Fruit fly (Drosophila melanogaster) whole organism, embryonic: ENCODE results near the gene CG11791.

Experiments used
- Asciz ChIP-seq: fragments of 200-800 bp; sonication (Bioruptor generic); optimal IDR thresholded peaks from 2 replicates; lab custom pipeline; 2017; ENCODE audit warnings: missing biosample characterization, mild to moderate bottlenecking, missing genetic modification characterization, missing genetic modification reagents
- B-H2 ChIP-seq: fragments of 200-800 bp; sonication (Bioruptor generic); optimal IDR thresholded peaks from 2 replicates; lab custom pipeline; 2018; ENCODE audit warnings: missing biosample characterization, mild to moderate bottlenecking, missing genetic modification characterization
- Bteb2 ChIP-seq: fragments of 200-800 bp; sonication (Bioruptor generic); optimal IDR thresholded peaks from 2 replicates; lab custom pipeline; 2016; ENCODE audit warnings: missing biosample characterization, missing genetic modification characterization
- CG11504 ChIP-seq: fragments of 200-800 bp; sonication (Bioruptor generic); optimal IDR thresholded peaks from 3 replicates; lab custom pipeline; 2019; ENCODE audit warnings: missing biosample characterization, mild to moderate bottlenecking, missing genetic modification characterization, moderate library complexity
- CG12071 ChIP-seq: fragments of 200-800 bp; sonication (Bioruptor generic); optimal IDR thresholded peaks from 3 replicates; lab custom pipeline; 2018; ENCODE audit warnings: missing biosample characterization, mild to moderate bottlenecking, missing genetic modification characterization
- CG1603 ChIP-seq: fragments of 200-800 bp; sonication (Bioruptor generic); optimal IDR thresholded peaks from 2 replicates; lab custom pipeline; 2019; ENCODE audit warnings: missing biosample characterization, mild to moderate bottlenecking, missing genetic modification characterization, moderate library complexity
- CG17186 ChIP-seq: fragments of 200-800 bp; sonication (Bioruptor generic); optimal IDR thresholded peaks from 3 replicates; lab custom pipeline; 2017; ENCODE audit warnings: missing biosample characterization, missing genetic modification reagents, missing genetic modification characterization
- CG17328 ChIP-seq: fragments of 200-800 bp; sonication (Bioruptor generic); IDR thresholded peaks from 2 replicates; pipeline ENCODE4 v1.3.6; 2022; ENCODE audit warnings: missing biosample characterization, missing genetic modification characterization
- CG30431 ChIP-seq: fragments of 200-800 bp; sonication (Bioruptor generic); optimal IDR thresholded peaks from 2 replicates; lab custom pipeline; 2017; ENCODE audit warnings: missing biosample characterization, missing genetic modification characterization
- CG42726 ChIP-seq: fragments of 200-800 bp; sonication (Bioruptor generic); IDR thresholded peaks from 2 replicates; pipeline ENCODE4 v1.3.6; 2022; ENCODE audit warnings: missing biosample characterization, missing genetic modification characterization; ENCODE audit not compliant: partially characterized antibody
- CG7372 ChIP-seq: fragments of 200-800 bp; sonication (Bioruptor generic); IDR thresholded peaks from 2 replicates; pipeline ENCODE4 v1.3.6; 2022; ENCODE audit warnings: missing biosample characterization, missing genetic modification characterization
- CG8089 ChIP-seq: fragments of 200-800 bp; sonication (Bioruptor generic); optimal IDR thresholded peaks from 3 replicates; lab custom pipeline; 2016; ENCODE audit warnings: missing biosample characterization, missing genetic modification characterization
- CG8944 ChIP-seq: fragments of 200-800 bp; sonication (Bioruptor generic); optimal IDR thresholded peaks from 3 replicates; lab custom pipeline; 2016; ENCODE audit warnings: missing biosample characterization, missing genetic modification characterization
- CG9609 ChIP-seq: fragments of 200-800 bp; sonication (Bioruptor generic); optimal IDR thresholded peaks from 3 replicates; lab custom pipeline; 2016; ENCODE audit warnings: missing biosample characterization, missing genetic modification characterization
- CkIIα-i1 ChIP-seq: fragments of 200-800 bp; sonication (Bioruptor generic); IDR thresholded peaks from 2 replicates; pipeline ENCODE4 v1.3.6; 2022; ENCODE audit warnings: missing biosample characterization, missing genetic modification characterization
- Mad ChIP-seq: fragments of 200-800 bp; sonication (Bioruptor generic); optimal IDR thresholded peaks from 2 replicates; lab custom pipeline; 2016; ENCODE audit warnings: missing biosample characterization, missing genetic modification characterization
- Max ChIP-seq: fragments of 200-800 bp; sonication (Bioruptor generic); optimal IDR thresholded peaks from 2 replicates; lab custom pipeline; 2016; ENCODE audit warnings: missing biosample characterization, mild to moderate bottlenecking, missing genetic modification characterization
- Meics ChIP-seq: fragments of 200-800 bp; sonication (Bioruptor generic); optimal IDR thresholded peaks from 2 replicates; lab custom pipeline; 2017; ENCODE audit warnings: missing biosample characterization, mild to moderate bottlenecking, missing genetic modification characterization
- Spps ChIP-seq: fragments of 200-800 bp; sonication (Bioruptor generic); optimal IDR thresholded peaks from 2 replicates; lab custom pipeline; 2018; ENCODE audit warnings: missing biosample characterization, mild to moderate bottlenecking, missing genetic modification characterization
- Usf ChIP-seq: fragments of 200-800 bp; sonication (Bioruptor generic); optimal IDR thresholded peaks from 2 replicates; lab custom pipeline; 2017; ENCODE audit warnings: missing genotype, missing biosample characterization, missing genetic modification characterization
- Xrp1 ChIP-seq: fragments of 200-800 bp; sonication (Bioruptor generic); IDR thresholded peaks from 2 replicates; pipeline ENCODE4 v1.3.6; 2022; ENCODE audit warnings: missing biosample characterization, missing genetic modification characterization
- bigmax ChIP-seq: fragments of 200-800 bp; sonication (Bioruptor generic); optimal IDR thresholded peaks from 2 replicates; lab custom pipeline; 2018; ENCODE audit warnings: missing biosample characterization, mild to moderate bottlenecking, missing genetic modification characterization
- bsh ChIP-seq, 2 experiments: fragments of 200-800 bp; sonication (Bioruptor generic); optimal IDR thresholded peaks; 2 replicates each; lab custom pipeline; 2017 to 2018; ENCODE audit warnings: mild to moderate bottlenecking in 2 of 2, missing biosample characterization in 2 of 2, missing genetic modification characterization in 2 of 2, moderate library complexity in 1 of 2
- crp ChIP-seq, 2 experiments: fragments of 200-800 bp; sonication (Bioruptor generic); optimal IDR thresholded peaks; 2 replicates in 1 of 2; 3 replicates in 1 of 2; lab custom pipeline; 2017; ENCODE audit warnings: missing biosample characterization in 2 of 2, missing genetic modification characterization in 2 of 2, mild to moderate bottlenecking in 1 of 2, moderate library complexity in 1 of 2
- danr ChIP-seq: fragments of 200-800 bp; sonication (Bioruptor generic); IDR thresholded peaks from 2 replicates; pipeline ENCODE4 v1.3.6; 2022; ENCODE audit warnings: missing biosample characterization, missing genetic modification characterization
- ewg ChIP-seq: fragments of 200-800 bp; sonication (Bioruptor generic); optimal IDR thresholded peaks from 3 replicates; lab custom pipeline; 2017; ENCODE audit warnings: mild to moderate bottlenecking, missing biosample characterization, missing genetic modification reagents, missing genetic modification characterization
- eyg ChIP-seq: fragments of 200-800 bp; sonication (Bioruptor generic); optimal IDR thresholded peaks from 3 replicates; lab custom pipeline; 2016; ENCODE audit warnings: missing biosample characterization, missing genetic modification characterization
- grau ChIP-seq: fragments of 200-800 bp; optimal IDR thresholded peaks from 3 replicates; lab custom pipeline; 2019; ENCODE audit warnings: missing biosample characterization, mild to moderate bottlenecking, missing genetic modification characterization, moderate library complexity
- hkb ChIP-seq, 2 experiments: fragments of 200-800 bp in 1 of 2; fragments of >200 bp in 1 of 2; sonication (Bioruptor generic) in 1 of 2; IDR thresholded peaks in 1 of 2; optimal IDR thresholded peaks in 1 of 2; 2 replicates each; pipeline versions ENCODE4 v1.3.6 to Lab custom; 2017 to 2022; ENCODE audit warnings: missing biosample characterization in 1 of 2, missing genetic modification characterization in 1 of 2
- knrl ChIP-seq: fragments of 200-800 bp; sonication (Bioruptor generic); IDR thresholded peaks from 3 replicates; pipeline ENCODE4 v1.3.6; 2022; ENCODE audit warnings: missing biosample characterization, missing genetic modification characterization; ENCODE audit not compliant: partially characterized antibody
- onecut ChIP-seq: fragments of 200-800 bp; sonication (Bioruptor generic); IDR thresholded peaks from 2 replicates; pipeline ENCODE4 v1.3.6; 2022; ENCODE audit warnings: missing biosample characterization, missing genetic modification characterization
- prd ChIP-seq, 3 experiments: fragments of >200 bp in 2 of 3; fragments of 200-800 bp in 1 of 3; sonication (Bioruptor generic) in 1 of 3; optimal IDR thresholded peaks in 2 of 3; IDR thresholded peaks in 1 of 3; 2 replicates in 2 of 3; 3 replicates in 1 of 3; pipeline versions ENCODE4 v1.3.6 to Lab custom; 2017 to 2022; ENCODE audit warnings: missing biosample characterization in 1 of 3, missing genetic modification characterization in 1 of 3
- ro ChIP-seq: fragments of 200-800 bp; sonication (Bioruptor generic); IDR thresholded peaks from 2 replicates; pipeline ENCODE4 v1.3.6; 2022; ENCODE audit warnings: missing biosample characterization, missing genetic modification characterization
- sens ChIP-seq: fragments of 200-800 bp; sonication (Bioruptor generic); peaks from one replicate; lab custom pipeline; 2016; ENCODE audit warnings: missing biosample characterization, missing genetic modification characterization
- sisA ChIP-seq: fragments of 200-800 bp; sonication (Bioruptor generic); IDR thresholded peaks from 2 replicates; pipeline ENCODE4 v1.3.6; 2022; ENCODE audit warnings: missing biosample characterization, missing genetic modification characterization
- sug ChIP-seq: fragments of 200-800 bp; optimal IDR thresholded peaks from 2 replicates; lab custom pipeline; 2019; ENCODE audit warnings: missing biosample characterization, mild to moderate bottlenecking, missing genetic modification characterization, moderate library complexity
- trem ChIP-seq: fragments of 200-800 bp; optimal IDR thresholded peaks from 3 replicates; lab custom pipeline; 2019; ENCODE audit warnings: missing biosample characterization, mild to moderate bottlenecking, missing genetic modification characterization, moderate library complexity
- ttk ChIP-seq: fragments of 200-800 bp; sonication (Bioruptor generic); IDR thresholded peaks from 2 replicates; pipeline ENCODE4 v2.1.2; 2022; ENCODE audit warnings: missing biosample characterization, missing genetic modification characterization
- unpg ChIP-seq: fragments of 200-800 bp; sonication (Bioruptor generic); optimal IDR thresholded peaks from 3 replicates; lab custom pipeline; 2018; ENCODE audit warnings: missing biosample characterization, mild to moderate bottlenecking, missing genetic modification characterization, moderate library complexity
- vfl ChIP-seq: fragments of 200-800 bp; sonication (Bioruptor generic); optimal IDR thresholded peaks from 2 replicates; lab custom pipeline; 2016; ENCODE audit warnings: missing biosample characterization, missing genetic modification characterization

The CG11791 gene

DNA sequence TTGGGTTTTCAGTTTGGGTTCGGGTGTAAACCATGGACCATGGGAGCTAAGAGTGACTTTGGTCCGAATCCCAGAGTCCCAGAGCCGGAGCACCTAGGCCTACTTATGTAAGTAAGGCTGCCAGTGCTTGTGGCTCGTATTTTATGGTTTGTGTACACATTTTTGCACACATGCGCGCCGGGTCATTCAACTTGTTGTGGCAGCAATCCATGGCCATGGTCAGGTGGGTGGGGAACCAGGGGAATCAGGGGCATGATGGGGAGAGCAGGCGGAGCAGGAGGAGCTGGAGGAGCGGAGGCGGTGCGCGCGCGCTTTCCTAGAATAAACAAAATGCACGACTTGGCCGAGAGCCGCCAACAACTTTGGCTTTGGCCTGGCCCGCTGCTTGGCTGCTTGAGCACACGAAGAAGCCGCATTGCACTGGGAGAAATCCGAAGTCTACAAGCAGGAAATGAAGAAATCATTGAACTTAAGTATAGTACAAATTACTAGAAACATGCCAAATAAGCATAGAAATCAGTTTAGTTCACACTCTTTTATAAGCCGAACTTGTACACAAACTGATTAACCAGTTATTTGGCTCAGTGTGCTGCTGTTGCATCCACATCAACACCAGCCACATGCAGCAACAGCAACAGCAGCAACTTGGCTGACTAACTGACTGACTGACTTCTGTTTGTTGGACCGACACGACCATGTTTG is 39.5 kb upstream of the CG11791 start (continued):
- TF ChIP-seq grau (tag; lab: Kevin White, UChicago) (no peak), trem (tag; lab: Kevin White, UChicago) (no peak), knrl (GFP tag; lab: Robert Waterston, UW) (no peak), CG7372 (GFP tag; lab: Robert Waterston, UW) (no peak), Bteb2 (GFP tag; lab: Kevin White, UChicago) (no peak), CG12071 (GFP tag; lab: Kevin White, UChicago) (no peak), ro (GFP tag; lab: Robert Waterston, UW) (no peak), prd (optimal IDR thresholded peaks at IDR 0.05; lab: Kevin White, UChicago) (no peak), prd (GFP tag; IDR thresholded peaks at IDR 0.05; lab: Robert Waterston, UW) (peak; percentile 45; the same call in 1 of the 3 replicates), sug (no peak), danr (no peak), bsh (GFP tag; optimal IDR thresholded peaks at IDR 0.05; lab: Kevin White, UChicago) (peak; percentile 38 to 83), CG42726 (GFP tag; lab: Robert Waterston, UW) (no peak), CG9609 (GFP tag; lab: Kevin White, UChicago) (no peak), unpg (GFP tag; lab: Kevin White, UChicago) (no peak), Mad (GFP tag; lab: Kevin White, UChicago) (no peak), CG17328 (GFP tag; lab: Robert Waterston, UW) (0 out of 2 replicates have a peak, but pooled peaks have one; percentile 26), CG8944 (GFP tag; lab: Kevin White, UChicago) (no peak), sisA (0 out of 2 replicates have a peak, but pooled peaks have one; percentile 12), crp (GFP tag; optimal IDR thresholded peaks at IDR 0.05; lab: Kevin White, UChicago) (no peak), ewg (GFP tag; lab: Kevin White, UChicago) (no peak), Asciz (GFP tag; lab: Kevin White, UChicago) (no peak), CG1603 (tag; lab: Kevin White, UChicago) (peak; percentile 27), CG11504 (no peak), eyg (GFP tag; lab: Kevin White, UChicago) (no peak), CG8089 (GFP tag; lab: Kevin White, UChicago) (no peak), vfl (GFP tag; lab: Kevin White, UChicago) (no peak), CG30431 (GFP tag; lab: Kevin White, UChicago) (no peak), Spps (tag; lab: Kevin White, UChicago) (no peak), B-H2 (no peak), Meics (GFP tag; lab: Kevin White, UChicago) (no peak), Usf (no peak), bigmax (GFP tag; lab: Kevin White, UChicago) (no peak), CG17186 (GFP tag; lab: Kevin White, UChicago) (no peak), hkb (optimal IDR thresholded peaks at IDR 0.05; lab: Kevin White, UChicago) (no peak), hkb (GFP tag; IDR thresholded peaks at IDR 0.05; lab: Robert Waterston, UW) (no peak), ttk (GFP tag; lab: Robert Waterston, UW) (no peak), onecut (GFP tag; lab: Robert Waterston, UW) (no peak), CkIIα-i1 (GFP tag; lab: Robert Waterston, UW) (no peak), Xrp1 (GFP tag; lab: Robert Waterston, UW) (no peak), sens (peak; percentile 16), Max (GFP tag; lab: Kevin White, UChicago) (no peak)
- TF ChIP-seq, all 482 proteins: peak for 16
